Worm (Caenorhabditis elegans): ENCODE measurements around the gene hgap-2.

DNA sequence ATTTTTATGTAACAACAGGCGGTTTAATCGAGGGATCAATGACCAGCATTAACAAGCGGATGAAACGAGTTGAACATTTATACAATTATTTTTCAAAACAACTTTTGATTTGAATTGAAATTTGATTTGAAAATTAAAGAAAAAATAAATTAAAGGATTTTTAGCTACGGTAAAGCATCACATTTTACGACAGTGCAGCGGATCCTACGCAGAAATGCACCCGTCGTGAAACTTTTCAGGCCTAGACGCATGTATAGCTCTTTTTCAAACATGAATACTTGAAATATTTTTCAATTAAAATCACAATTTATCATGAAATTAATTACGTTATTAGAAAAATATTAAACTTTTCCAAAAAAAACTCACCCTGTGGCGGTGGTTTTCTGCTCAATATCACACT lies 16.3 kb upstream of the hgap-2 start:
- no peak for TF ChIP-seq pha-4 (tag; optimal IDR thresholded peaks at IDR 0.05)
- no peak for TF ChIP-seq K02D7.2 (tag; optimal IDR thresholded peaks at IDR 0.05)
- no peak for TF ChIP-seq hlh-15 (tag; optimal IDR thresholded peaks at IDR 0.05)
- TF ChIP-seq ceh-22 (tag; optimal IDR thresholded peaks at IDR 0.05): no peak
- TF ChIP-seq ceh-30 (tag; optimal IDR thresholded peaks at IDR 0.05): no peak
- TF ChIP-seq fkh-10 (GFP tag; optimal IDR thresholded peaks at IDR 0.05): no peak
- no peak for TF ChIP-seq dmd-4 (tag; optimal IDR thresholded peaks at IDR 0.05; ENCODE audit: borderline replicate concordance)
- TF ChIP-seq unc-42 (tag; optimal IDR thresholded peaks at IDR 0.05): no peak
- no peak for TF ChIP-seq ceh-19 (GFP tag; optimal IDR thresholded peaks at IDR 0.05)
- no peak for TF ChIP-seq pag-3 (tag; optimal IDR thresholded peaks at IDR 0.05; ENCODE audit: borderline replicate concordance)
- no peak for TF ChIP-seq pax-1 (tag; optimal IDR thresholded peaks at IDR 0.05)
- no peak for TF ChIP-seq pat-9 (tag; optimal IDR thresholded peaks at IDR 0.05)
- no peak for TF ChIP-seq nhr-11 (tag; optimal IDR thresholded peaks at IDR 0.05)

All from whole organism, late embryonic.